Worm (Caenorhabditis elegans) whole organism, mixed stage, embryonic: ENCODE results near the gene nspd-4.

Experiments used
- M03D4.4 ChIP-seq: sonication (generic microtip); optimal IDR thresholded peaks from 2 replicates; lab custom pipeline; 2017; ENCODE audit warnings: mild to moderate bottlenecking, missing genetic modification characterization, missing compliant biosample characterization
- bed-3 ChIP-seq: fragments of 200-800 bp; sonication (Bioruptor generic); optimal IDR thresholded peaks from 3 replicates; lab custom pipeline; 2018; ENCODE audit warnings: mild to moderate bottlenecking, missing genetic modification characterization, moderate library complexity, missing compliant biosample characterization
- blmp-1 ChIP-seq: fragments of 150-350 bp; optimal IDR thresholded peaks from 2 replicates; lab custom pipeline; 2014; ENCODE audit warnings: missing biosample characterization, missing genetic modification characterization
- ceh-39 ChIP-seq: fragments of 150-350 bp; optimal IDR thresholded peaks from 2 replicates; lab custom pipeline; 2014; ENCODE audit warnings: missing biosample characterization, missing genetic modification characterization
- ceh-43 ChIP-seq: fragments of 200-800 bp; sonication (Bioruptor generic); optimal IDR thresholded peaks from 2 replicates; lab custom pipeline; 2018; ENCODE audit warnings: mild to moderate bottlenecking, missing genetic modification characterization, moderate library complexity, missing compliant biosample characterization
- ceh-83 ChIP-seq: fragments of 200-800 bp; sonication (Bioruptor generic); optimal IDR thresholded peaks from 2 replicates; lab custom pipeline; 2018; ENCODE audit warnings: mild to moderate bottlenecking, missing genetic modification characterization, missing compliant biosample characterization
- ces-1 ChIP-seq: fragments of 150-350 bp; optimal IDR thresholded peaks from 2 replicates; lab custom pipeline; 2014; ENCODE audit warnings: missing biosample characterization, missing genetic modification reagents, missing genetic modification characterization
- cnd-1 ChIP-seq: fragments of 200-800 bp; sonication (Bioruptor generic); optimal IDR thresholded peaks from 2 replicates; lab custom pipeline; 2018; ENCODE audit warnings: mild to moderate bottlenecking, missing genetic modification characterization, missing compliant biosample characterization
- drap-1 ChIP-seq: fragments of 200-800 bp; sonication (Bioruptor generic); optimal IDR thresholded peaks from 3 replicates; lab custom pipeline; 2018; ENCODE audit warnings: mild to moderate bottlenecking, missing genetic modification characterization, missing compliant biosample characterization
- elt-3 ChIP-seq: fragments of 150-350 bp; optimal IDR thresholded peaks from 2 replicates; lab custom pipeline; 2014; ENCODE audit warnings: missing biosample characterization, missing genetic modification characterization
- flh-1 ChIP-seq: fragments of 200-800 bp; sonication (Bioruptor generic); optimal IDR thresholded peaks from 2 replicates; lab custom pipeline; 2018; ENCODE audit warnings: mild to moderate bottlenecking, missing genetic modification characterization, moderate library complexity, missing compliant biosample characterization
- ham-2 ChIP-seq: fragments of 200-800 bp; sonication (Bioruptor generic); optimal IDR thresholded peaks from 2 replicates; lab custom pipeline; 2018; ENCODE audit warnings: mild to moderate bottlenecking, missing genetic modification characterization, missing compliant biosample characterization
- hlh-1 ChIP-seq: fragments of 150-350 bp; optimal IDR thresholded peaks from 2 replicates; lab custom pipeline; 2014; ENCODE audit warnings: missing biosample characterization, missing genetic modification reagents, missing genetic modification characterization
- lin-13 ChIP-seq: fragments of 150-350 bp; optimal IDR thresholded peaks from 2 replicates; lab custom pipeline; 2014; ENCODE audit warnings: missing biosample characterization, missing genetic modification characterization
- lin-32 ChIP-seq: fragments of 200-800 bp; sonication (Bioruptor generic); optimal IDR thresholded peaks from 2 replicates; lab custom pipeline; 2018; ENCODE audit warnings: mild to moderate bottlenecking, missing genetic modification characterization, missing compliant biosample characterization
- lsy-2 ChIP-seq: fragments of 150-350 bp; optimal IDR thresholded peaks from 2 replicates; lab custom pipeline; 2014; ENCODE audit warnings: missing biosample characterization, missing genetic modification characterization
- mab-5 ChIP-seq: fragments of 150-350 bp; optimal IDR thresholded peaks from 2 replicates; lab custom pipeline; 2014; ENCODE audit warnings: missing biosample characterization, missing genetic modification characterization
- mep-1 ChIP-seq: fragments of 150-350 bp; optimal IDR thresholded peaks from 2 replicates; lab custom pipeline; 2017; ENCODE audit warnings: missing biosample characterization, missing genetic modification reagents, missing genetic modification characterization, inconsistent platforms
- mls-2 ChIP-seq: sonication (generic microtip); optimal IDR thresholded peaks from 2 replicates; lab custom pipeline; 2016; ENCODE audit warnings: mild to moderate bottlenecking, missing genetic modification characterization, moderate library complexity, missing compliant biosample characterization
- nhr-12 ChIP-seq: fragments of 150-350 bp; optimal IDR thresholded peaks from 2 replicates; lab custom pipeline; 2014; ENCODE audit warnings: missing biosample characterization, missing genetic modification characterization
- nhr-2 ChIP-seq: fragments of 150-350 bp; optimal IDR thresholded peaks from 2 replicates; lab custom pipeline; 2014; ENCODE audit warnings: missing biosample characterization, missing genetic modification characterization
- nhr-237 ChIP-seq: fragments of 150-350 bp; optimal IDR thresholded peaks from 2 replicates; lab custom pipeline; 2014; ENCODE audit warnings: missing biosample characterization, missing genetic modification characterization
- nhr-28 ChIP-seq: fragments of 150-350 bp; optimal IDR thresholded peaks from 2 replicates; lab custom pipeline; 2014; ENCODE audit warnings: missing biosample characterization, missing genetic modification characterization
- nhr-76 ChIP-seq: sonication (generic microtip); optimal IDR thresholded peaks from 2 replicates; lab custom pipeline; 2017; ENCODE audit warnings: missing biosample characterization, missing genetic modification characterization
- pha-4 ChIP-seq: fragments of 150-350 bp; optimal IDR thresholded peaks from 2 replicates; lab custom pipeline; 2018; ENCODE audit warnings: missing biosample characterization, missing genetic modification reagents, missing genetic modification characterization
- snpc-4 ChIP-seq: fragments of 150-350 bp; optimal IDR thresholded peaks from 2 replicates; lab custom pipeline; 2014; ENCODE audit warnings: missing biosample characterization, missing genetic modification characterization
- sptf-1 ChIP-seq: sonication (generic microtip); optimal IDR thresholded peaks from 2 replicates; lab custom pipeline; 2017; ENCODE audit warnings: mild to moderate bottlenecking, missing genetic modification characterization, moderate library complexity, missing compliant biosample characterization
- tbx-8 ChIP-seq: fragments of 200-800 bp; sonication (Bioruptor generic); optimal IDR thresholded peaks from 2 replicates; lab custom pipeline; 2018; ENCODE audit warnings: mild to moderate bottlenecking, missing genetic modification characterization, moderate library complexity, missing compliant biosample characterization
- unc-120 ChIP-seq: sonication (generic microtip); optimal IDR thresholded peaks from 2 replicates; lab custom pipeline; 2017; ENCODE audit warnings: missing genetic modification characterization, missing compliant biosample characterization; ENCODE audit not compliant: poor library complexity, severe bottlenecking
- unc-39 ChIP-seq: fragments of 150-350 bp; optimal IDR thresholded peaks from 2 replicates; lab custom pipeline; 2014; ENCODE audit warnings: missing biosample characterization, missing genetic modification characterization
- zip-8 ChIP-seq: fragments of 150-350 bp; optimal IDR thresholded peaks from 2 replicates; lab custom pipeline; 2014; ENCODE audit warnings: missing biosample characterization, missing genetic modification characterization

nspd-4 gene

ce11 chrII:4874335-4874861, 32.0 kb downstream of the nspd-4 start, which contains the start of gene F11G11.15:
Gene F11G11.15, plus strand, starts transcription at chrII:4874845.
- TF ChIP-seq mls-2 (no peak), nhr-2 (tag; lab: Kevin White, UChicago) (no peak), lsy-2 (no peak), ceh-83 (GFP tag; lab: Kevin White, UChicago) (no peak), ceh-39 (tag; lab: Kevin White, UChicago) (no peak), lin-32 (GFP tag; lab: Kevin White, UChicago) (no peak)

DNA sequence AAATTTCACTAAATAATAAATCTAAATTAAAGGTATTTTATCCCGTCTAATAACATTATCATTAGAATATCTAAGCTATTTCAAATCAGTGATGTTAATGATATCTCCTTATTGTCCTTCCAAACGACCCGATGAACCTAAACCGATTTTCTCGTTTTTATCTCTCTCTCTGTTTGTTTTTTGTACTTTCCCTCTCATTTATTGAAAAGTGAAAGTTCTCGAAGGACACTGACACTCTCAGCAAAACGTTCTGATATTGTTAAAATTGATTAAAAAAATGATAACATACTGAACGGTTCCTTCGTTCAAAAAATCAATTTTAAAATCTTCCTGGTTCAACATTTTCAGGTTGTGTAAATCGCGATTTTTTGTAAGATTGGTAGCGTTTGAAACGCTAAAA, 33.7 kb downstream of the nspd-4 start, which contains the start of gene F11G11.13:
TSS of gene F11G11.13 (minus strand) at position 89 of the 400 bp plus-strand sequence.
- TF ChIP-seq nhr-28 (tag; lab: Kevin White, UChicago) (no peak), mep-1 (tag; lab: Kevin White, UChicago) (no peak), M03D4.4 (tag; lab: Kevin White, UChicago) (no peak), pha-4 (tag; lab: Kevin White, UChicago) (no peak), ceh-83 (GFP tag; lab: Kevin White, UChicago) (no peak)

DNA sequence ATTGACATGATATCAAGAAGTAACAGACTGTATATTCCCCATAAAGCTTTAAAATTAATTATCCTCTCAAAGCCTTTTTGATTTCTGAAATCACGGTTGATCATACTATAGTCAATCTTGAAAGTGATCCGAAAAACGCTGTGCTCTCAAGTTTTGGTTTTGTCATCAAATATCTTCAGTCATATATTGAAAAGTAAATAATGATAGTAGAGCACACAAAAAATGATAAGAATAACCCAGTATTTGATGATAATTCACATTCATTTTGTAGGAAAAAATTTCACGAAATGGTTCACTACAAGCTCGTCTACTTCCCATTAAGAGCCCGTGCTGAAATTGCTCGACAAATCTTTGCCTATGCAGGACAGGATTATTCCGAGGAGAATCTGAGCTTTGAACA, 37.2 kb downstream of the nspd-4 start, which contains the start of gene gst-6:
TSS of gene gst-6 (plus strand) at position 263 of the 400 bp plus-strand sequence.
- TF ChIP-seq ceh-83 (GFP tag; lab: Kevin White, UChicago) (no peak), hlh-1 (tag; lab: Kevin White, UChicago) (no peak), ham-2 (GFP tag; lab: Kevin White, UChicago) (no peak), bed-3 (GFP tag; lab: Kevin White, UChicago) (no peak), lin-32 (GFP tag; lab: Kevin White, UChicago) (no peak), flh-1 (no peak), sptf-1 (no peak), ceh-39 (tag; lab: Kevin White, UChicago) (no peak), nhr-12 (tag; lab: Kevin White, UChicago) (no peak), unc-39 (tag; lab: Kevin White, UChicago) (no peak), tbx-8 (no peak), pha-4 (tag; lab: Kevin White, UChicago) (no peak), nhr-2 (tag; lab: Kevin White, UChicago) (no peak), unc-120 (tag; lab: Kevin White, UChicago) (no peak), elt-3 (no peak), cnd-1 (tag; lab: Kevin White, UChicago) (no peak), nhr-28 (tag; lab: Kevin White, UChicago) (no peak)

DNA sequence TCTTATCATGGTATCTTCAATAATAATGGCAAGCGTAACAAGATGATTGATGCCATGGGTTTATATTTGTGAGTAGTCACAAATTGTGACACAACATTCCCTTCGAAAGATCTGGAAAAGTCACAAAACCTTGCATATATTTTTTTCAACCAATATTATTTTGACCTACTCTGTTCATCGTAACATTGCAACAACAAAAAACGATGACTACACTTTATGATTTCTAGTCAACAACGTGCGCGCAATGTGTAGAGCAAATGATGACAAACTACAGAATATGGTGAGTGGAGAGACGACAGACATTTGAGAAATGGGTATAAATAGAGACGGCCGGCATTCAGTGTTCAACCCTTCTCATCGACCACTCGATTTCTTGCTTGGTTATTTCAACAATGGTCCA, 39.3 kb downstream of the nspd-4 start, which contains the start of gene gst-7:
TSS of gene gst-7 (plus strand) at position 336 of the 400 bp plus-strand sequence.
- TF ChIP-seq cnd-1 (tag; lab: Kevin White, UChicago) = no peak
- TF ChIP-seq pha-4 (tag; lab: Kevin White, UChicago) = peak; percentile 31

- no peak for TF ChIP-seq nhr-76 (tag; lab: Kevin White, UChicago)
- TF ChIP-seq drap-1 (GFP tag; lab: Kevin White, UChicago) = no peak
- TF ChIP-seq snpc-4 (tag; lab: Kevin White, UChicago) = no peak
- no peak for TF ChIP-seq nhr-28 (tag; lab: Kevin White, UChicago)
- no peak for TF ChIP-seq unc-39 (tag; lab: Kevin White, UChicago)
- TF ChIP-seq bed-3 (GFP tag; lab: Kevin White, UChicago) = no peak
- TF ChIP-seq nhr-12 (tag; lab: Kevin White, UChicago) = no peak
- TF ChIP-seq elt-3 = no peak
- TF ChIP-seq ces-1 = no peak
- TF ChIP-seq hlh-1 (tag; lab: Kevin White, UChicago) = no peak
- no peak for TF ChIP-seq blmp-1 (tag; lab: Kevin White, UChicago)
- TF ChIP-seq zip-8 (tag; lab: Kevin White, UChicago) = no peak
- TF ChIP-seq ceh-39 (tag; lab: Kevin White, UChicago) = no peak
- no peak for TF ChIP-seq lin-13 (tag; lab: Kevin White, UChicago)
- TF ChIP-seq ceh-83 (GFP tag; lab: Kevin White, UChicago) = no peak
Measured at ce11 chrII:4882498-4882897, 40.1 kb downstream of the nspd-4 start.

ce11 chrII:4883412-4883811, 41.0 kb downstream of the nspd-4 start, which contains the start of gene gst-8:
Gene gst-8, plus strand, starts transcription at chrII:4883712.
- no peak for TF ChIP-seq ceh-43 (GFP tag; lab: Kevin White, UChicago)
- no peak for TF ChIP-seq ceh-39 (tag; lab: Kevin White, UChicago)
- no peak for TF ChIP-seq bed-3 (GFP tag; lab: Kevin White, UChicago)
- no peak for TF ChIP-seq sptf-1
- TF ChIP-seq nhr-237 (tag; lab: Kevin White, UChicago) = no peak
- no peak for TF ChIP-seq lin-13 (tag; lab: Kevin White, UChicago)
- TF ChIP-seq mab-5 = no peak
- no peak for TF ChIP-seq ces-1
